Worm (Caenorhabditis elegans): ENCODE results near the gene Y43F8B.22.

Gene Y43F8B.22

ce11 chrV:19529168-19529567 lies 46.5 kb downstream of the Y43F8B.22 start (continued):
- TF ChIP-seq rnt-1 (tag; optimal IDR thresholded peaks at IDR 0.05): peak; percentile 70
- peak; percentile 71 for TF ChIP-seq ceh-34 (tag; optimal IDR thresholded peaks at IDR 0.05)
- peak; percentile 74 for TF ChIP-seq unc-42 (tag; optimal IDR thresholded peaks at IDR 0.05)
- peak; percentile 84 for TF ChIP-seq tbx-2 (tag; optimal IDR thresholded peaks at IDR 0.05)
- no peak for TF ChIP-seq dmd-4 (tag; optimal IDR thresholded peaks at IDR 0.05; ENCODE audit: borderline replicate concordance)
- peak; percentile 48 for TF ChIP-seq K09A11.1 (tag; optimal IDR thresholded peaks at IDR 0.05; ENCODE audit: insufficient read depth)
- TF ChIP-seq nfya-1 (tag; optimal IDR thresholded peaks at IDR 0.05): peak; percentile 84
- TF ChIP-seq elt-4 (tag; optimal IDR thresholded peaks at IDR 0.05): no peak
- peak; percentile 98 for TF ChIP-seq unc-55 (GFP tag; optimal IDR thresholded peaks at IDR 0.05)
- TF ChIP-seq ceh-18 (tag; optimal IDR thresholded peaks at IDR 0.05): peak; percentile 62
- TF ChIP-seq C38D4.7 (GFP tag; optimal IDR thresholded peaks at IDR 0.05): no peak
- TF ChIP-seq sox-4 (tag; optimal IDR thresholded peaks at IDR 0.05): no peak
- TF ChIP-seq hlh-30 (tag; optimal IDR thresholded peaks at IDR 0.05; ENCODE audit: insufficient read depth): peak; percentile 97
- TF ChIP-seq ets-4 (tag; optimal IDR thresholded peaks at IDR 0.05): peak; percentile 17
- no peak for TF ChIP-seq Y22D7AL.16 (tag; optimal IDR thresholded peaks at IDR 0.05)
- TF ChIP-seq ceh-30 (tag; optimal IDR thresholded peaks at IDR 0.05): peak; percentile 48
- TF ChIP-seq C08G9.2 (tag; optimal IDR thresholded peaks at IDR 0.05): no peak
- no peak for TF ChIP-seq odd-2 (tag; optimal IDR thresholded peaks at IDR 0.05)

DNA sequence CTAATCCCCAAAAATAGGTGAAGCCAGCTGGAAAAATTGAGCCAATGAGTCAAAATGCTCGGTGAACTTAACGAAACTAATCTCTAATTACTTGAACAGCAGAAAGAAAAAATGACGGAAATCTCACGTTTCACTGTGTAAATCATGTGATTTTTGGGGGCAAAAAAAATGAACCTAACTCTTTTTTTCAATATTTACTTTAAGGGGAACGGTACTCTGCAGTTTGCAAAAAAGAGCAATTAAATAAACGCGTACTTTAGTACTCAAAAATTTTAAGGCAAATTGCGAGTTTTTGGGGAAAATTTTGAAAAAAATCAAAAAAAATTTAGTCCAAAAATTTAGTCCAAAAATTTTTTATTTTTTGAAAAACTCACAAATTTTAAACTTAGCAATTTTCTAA lies 48.4 kb downstream of the Y43F8B.22 start:
- TF ChIP-seq ceh-18 (tag; optimal IDR thresholded peaks at IDR 0.05): no peak
- no peak for TF ChIP-seq odd-2 (tag; optimal IDR thresholded peaks at IDR 0.05)

Data from whole organism, late embryonic.